Fruit fly (Drosophila melanogaster): Measurements from ENCODE around the gene CG31551.

Gene CG31551

DNA sequence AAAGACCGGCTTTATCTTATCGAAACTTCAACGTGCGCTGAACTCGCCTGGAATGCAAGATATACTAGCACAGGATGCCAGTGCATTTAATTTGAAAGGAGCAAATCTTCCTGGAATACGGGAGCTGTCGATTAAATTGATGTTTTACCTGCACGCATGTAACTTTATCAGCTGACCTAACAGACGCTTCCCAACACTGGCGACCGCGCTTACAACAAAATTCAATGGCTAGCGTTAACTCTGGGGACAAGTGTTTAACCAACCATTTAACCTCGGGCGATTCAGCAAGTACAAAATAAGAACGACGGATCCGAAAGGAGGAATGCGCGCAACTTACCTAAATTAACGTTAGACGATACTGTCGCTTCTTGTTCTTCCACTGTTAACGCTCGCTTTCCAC lies 15.9 kb upstream of the CG31551 start:
- TF ChIP-seq sv (GFP tag; optimal IDR thresholded peaks at IDR 0.05): no peak

DNA sequence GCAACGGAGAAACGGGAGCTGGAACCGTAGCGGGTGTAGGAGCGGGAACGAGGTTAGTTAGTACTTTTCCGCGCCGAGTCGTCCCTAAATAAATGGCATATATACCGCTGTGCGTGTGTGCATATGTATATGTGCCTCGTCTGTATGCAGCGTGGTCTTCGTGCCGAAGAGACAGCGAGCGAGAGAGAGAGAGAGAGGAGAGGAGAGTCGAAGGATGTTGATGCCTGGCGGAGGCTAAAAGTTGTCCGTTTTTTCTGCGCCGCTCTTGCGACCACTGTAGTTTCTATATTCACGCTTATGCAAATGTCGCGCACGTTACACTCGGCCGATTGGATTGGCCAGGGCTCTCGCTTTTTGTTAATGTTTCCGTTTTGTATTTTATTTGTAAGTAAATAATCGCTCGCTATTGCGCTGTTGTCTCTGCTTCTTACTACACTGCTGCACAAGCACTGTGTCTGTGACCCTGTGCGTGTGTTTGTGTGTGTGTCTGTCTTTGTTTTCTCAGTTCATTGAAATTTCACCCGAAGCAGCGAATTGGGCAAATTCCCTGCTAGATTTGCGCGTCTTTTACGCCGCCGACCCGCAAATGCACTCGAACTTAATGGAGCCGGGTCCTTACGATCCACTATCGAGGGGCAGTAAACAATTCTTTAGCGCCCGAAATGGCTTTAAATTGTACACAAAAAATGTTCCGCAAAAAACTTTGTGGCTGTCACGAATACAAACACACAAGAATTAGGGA lies 15.1 kb upstream of the CG31551 start, which contains the start of gene Rga:
Rga (minus strand) TSS at position 741 of the 742 bp plus-strand sequence.
- TF ChIP-seq Sp1 (GFP tag; optimal IDR thresholded peaks at IDR 0.05) (no peak), fru (GFP tag; optimal IDR thresholded peaks at IDR 0.05) (peak; percentile 13), CG9705 (GFP tag; optimal IDR thresholded peaks at IDR 0.05) (no peak), ey (GFP tag; optimal IDR thresholded peaks at IDR 0.05) (no peak), N (GFP tag; optimal IDR thresholded peaks at IDR 0.05) (peak; percentile 6), sv (GFP tag; optimal IDR thresholded peaks at IDR 0.05) (no peak), psq (GFP tag; optimal IDR thresholded peaks at IDR 0.05) (peak; percentile 24), Dif (GFP tag; optimal IDR thresholded peaks at IDR 0.05; ENCODE audit: partially characterized antibody) (peak; percentile 38), foxo (GFP tag; optimal IDR thresholded peaks at IDR 0.05) (no peak), usp (GFP tag; optimal IDR thresholded peaks at IDR 0.05) (no peak), dl (GFP tag; optimal IDR thresholded peaks at IDR 0.05; ENCODE audit: insufficient read depth in 1 of 2, partially characterized antibody in 2 of 2) (no peak), Hr83 (GFP tag; optimal IDR thresholded peaks at IDR 0.05; ENCODE audit: poor library complexity, severe bottlenecking) (no peak), jim (GFP tag; optimal IDR thresholded peaks at IDR 0.05) (no peak)

DNA sequence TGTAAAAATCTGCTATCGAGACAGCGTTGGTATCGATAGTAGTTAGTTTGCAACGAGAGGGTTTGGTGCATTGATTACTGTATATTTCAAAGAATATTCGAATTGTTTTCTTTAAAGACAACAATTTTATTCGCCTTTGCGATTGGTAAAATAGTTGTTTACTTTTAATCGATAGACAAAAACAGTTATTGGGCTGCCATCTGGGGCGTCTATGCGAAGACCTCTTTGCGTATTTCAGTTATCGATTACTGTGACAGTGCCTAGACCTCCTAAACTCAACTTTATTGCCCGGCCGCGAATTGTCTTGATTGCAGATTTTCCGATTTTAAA lies 14.6 kb upstream of the CG31551 start, which contains the start of gene Atu:
Atu (plus strand) TSS at position 245 of the 330 bp plus-strand sequence.
- TF ChIP-seq woc (GFP tag; optimal IDR thresholded peaks at IDR 0.05): no peak
- no peak for TF ChIP-seq Hr78 (GFP tag; optimal IDR thresholded peaks at IDR 0.05)
- peak; percentile 53 for TF ChIP-seq h (GFP tag; optimal IDR thresholded peaks at IDR 0.05)
- no peak for TF ChIP-seq Dfd (GFP tag; optimal IDR thresholded peaks at IDR 0.05)
- peak; percentile 68 for TF ChIP-seq Dif (GFP tag; optimal IDR thresholded peaks at IDR 0.05; ENCODE audit: partially characterized antibody)
- no peak for TF ChIP-seq CrebA (GFP tag; optimal IDR thresholded peaks at IDR 0.05; ENCODE audit: borderline replicate concordance)
- TF ChIP-seq dmrt93B (GFP tag; optimal IDR thresholded peaks at IDR 0.05): no peak
- TF ChIP-seq N (GFP tag; optimal IDR thresholded peaks at IDR 0.05): no peak
- no peak for TF ChIP-seq br (GFP tag; optimal IDR thresholded peaks at IDR 0.05)
- TF ChIP-seq Sp1 (GFP tag; optimal IDR thresholded peaks at IDR 0.05): no peak
- peak in 1 of 2 experiments; percentile 45 for TF ChIP-seq foxo (GFP tag; optimal IDR thresholded peaks at IDR 0.05)
- no peak for TF ChIP-seq Mio (GFP tag; optimal IDR thresholded peaks at IDR 0.05)
- no peak for TF ChIP-seq brk (GFP tag; optimal IDR thresholded peaks at IDR 0.05)
- peak; percentile 65 for TF ChIP-seq rgr (GFP tag; optimal IDR thresholded peaks at IDR 0.05)
- TF ChIP-seq jim (GFP tag; optimal IDR thresholded peaks at IDR 0.05): no peak
- TF ChIP-seq tai (GFP tag; optimal IDR thresholded peaks at IDR 0.05): no peak
- no peak for TF ChIP-seq dl (GFP tag; optimal IDR thresholded peaks at IDR 0.05; ENCODE audit: insufficient read depth in 1 of 2, partially characterized antibody in 2 of 2)
- TF ChIP-seq CG9705 (GFP tag; optimal IDR thresholded peaks at IDR 0.05): no peak
- TF ChIP-seq pan (optimal IDR thresholded peaks at IDR 0.05): no peak
- peak; percentile 58 for TF ChIP-seq Jra (GFP tag; optimal IDR thresholded peaks at IDR 0.05)
- no peak for TF ChIP-seq OdsH (GFP tag; optimal IDR thresholded peaks at IDR 0.05)
- peak; percentile 31 for TF ChIP-seq HLH106 (tag; optimal IDR thresholded peaks at IDR 0.05)
- no peak for TF ChIP-seq usp (GFP tag; optimal IDR thresholded peaks at IDR 0.05)
- TF ChIP-seq Hnf4 (GFP tag; optimal IDR thresholded peaks at IDR 0.05): peak; percentile 51
- TF ChIP-seq Abd-B (GFP tag; optimal IDR thresholded peaks at IDR 0.05): no peak
- peak; percentile 43 for TF ChIP-seq fru (GFP tag; optimal IDR thresholded peaks at IDR 0.05)
- peak; percentile 3 for TF ChIP-seq ey (GFP tag; optimal IDR thresholded peaks at IDR 0.05)
- no peak for TF ChIP-seq sage (GFP tag; optimal IDR thresholded peaks at IDR 0.05)
- TF ChIP-seq Rel (GFP tag; optimal IDR thresholded peaks at IDR 0.05): no peak
- TF ChIP-seq Rel (tag; optimal IDR thresholded peaks at IDR 0.05): peak; percentile 16
- TF ChIP-seq dsf (GFP tag; optimal IDR thresholded peaks at IDR 0.05; ENCODE audit: borderline replicate concordance): no peak
- no peak for TF ChIP-seq Vsx2 (GFP tag; optimal IDR thresholded peaks at IDR 0.05; ENCODE audit: partially characterized antibody)
- TF ChIP-seq sv (GFP tag; optimal IDR thresholded peaks at IDR 0.05): peak; percentile 29
- TF ChIP-seq CG32264 (GFP tag; optimal IDR thresholded peaks at IDR 0.05): no peak
- TF ChIP-seq Hr83 (GFP tag; optimal IDR thresholded peaks at IDR 0.05; ENCODE audit: poor library complexity, severe bottlenecking): no peak
- TF ChIP-seq psq (GFP tag; optimal IDR thresholded peaks at IDR 0.05): no peak
- TF ChIP-seq lola (GFP tag; optimal IDR thresholded peaks at IDR 0.05): no peak
- no peak for TF ChIP-seq Myc (optimal IDR thresholded peaks at IDR 0.05)
- TF ChIP-seq GATAd (GFP tag; optimal IDR thresholded peaks at IDR 0.05): no peak
